Worm (Caenorhabditis elegans) whole organism, L2 larva: ENCODE data around the gene M04G7.1.

Experiments
- C34F6.9 ChIP-seq: fragments of 150-350 bp; optimal IDR thresholded peaks from 2 replicates; lab custom pipeline; 2014; ENCODE audit warnings: missing biosample characterization, missing genetic modification characterization
- R02D3.7 ChIP-seq: fragments of 150-350 bp; optimal IDR thresholded peaks from 2 replicates; lab custom pipeline; 2014; ENCODE audit warnings: missing biosample characterization, missing genetic modification characterization
- Y55F3AM.14 ChIP-seq: fragments of 200-800 bp; sonication (Bioruptor generic); optimal IDR thresholded peaks from 2 replicates; lab custom pipeline; 2018; ENCODE audit warnings: mild to moderate bottlenecking, missing genetic modification characterization, missing compliant biosample characterization
- ZK546.5 ChIP-seq: sonication (generic microtip); optimal IDR thresholded peaks from 2 replicates; lab custom pipeline; 2017; ENCODE audit warnings: missing biosample characterization, missing genetic modification characterization
- alr-1 ChIP-seq: fragments of 150-350 bp; optimal IDR thresholded peaks from 2 replicates; lab custom pipeline; 2014; ENCODE audit warnings: missing biosample characterization, missing genetic modification characterization
- aly-2 ChIP-seq: fragments of 150-350 bp; optimal IDR thresholded peaks from 2 replicates; lab custom pipeline; 2014; ENCODE audit warnings: missing biosample characterization, missing genetic modification characterization
- ama-1 ChIP-seq: fragments of 150-350 bp; optimal IDR thresholded peaks from 2 replicates; lab custom pipeline; 2018; ENCODE audit warnings: inconsistent platforms
- ceh-16 ChIP-seq: fragments of 150-350 bp; optimal IDR thresholded peaks from 2 replicates; lab custom pipeline; 2014; ENCODE audit warnings: missing biosample characterization, missing genetic modification characterization
- ceh-82 ChIP-seq: fragments of 150-350 bp; optimal IDR thresholded peaks from 2 replicates; lab custom pipeline; 2014; ENCODE audit warnings: missing biosample characterization, missing genetic modification characterization
- crh-2 ChIP-seq: sonication (generic microtip); optimal IDR thresholded peaks from 2 replicates; lab custom pipeline; 2017; ENCODE audit warnings: missing biosample characterization, missing genetic modification characterization
- dmd-4 ChIP-seq: sonication (generic microtip); optimal IDR thresholded peaks from 2 replicates; lab custom pipeline; 2017; ENCODE audit warnings: missing biosample characterization, missing genetic modification characterization
- egl-27 ChIP-seq: sonication (generic microtip); optimal IDR thresholded peaks from 3 replicates; lab custom pipeline; 2017; ENCODE audit warnings: missing biosample characterization, missing genetic modification reagents, missing genetic modification characterization
- elt-1 ChIP-seq: fragments of 150-350 bp; optimal IDR thresholded peaks from 2 replicates; lab custom pipeline; 2014; ENCODE audit warnings: missing biosample characterization, missing genetic modification characterization
- elt-3 ChIP-seq: sonication (generic microtip); optimal IDR thresholded peaks from 2 replicates; lab custom pipeline; 2017; ENCODE audit warnings: missing biosample characterization, missing genetic modification characterization
- gmeb-1 ChIP-seq: fragments of 150-350 bp; optimal IDR thresholded peaks from 2 replicates; lab custom pipeline; 2014; ENCODE audit warnings: missing biosample characterization, missing genetic modification characterization
- lin-11 ChIP-seq: fragments of 150-350 bp; sonication (generic microtip); optimal IDR thresholded peaks from 2 replicates; lab custom pipeline; 2014; ENCODE audit warnings: missing biosample characterization, missing genetic modification characterization, inconsistent platforms, mixed read lengths
- lin-13 ChIP-seq: fragments of 150-350 bp; optimal IDR thresholded peaks from 2 replicates; lab custom pipeline; 2014; ENCODE audit warnings: missing biosample characterization, missing genetic modification reagents, missing genetic modification characterization
- lin-39 ChIP-seq: fragments of 150-350 bp; optimal IDR thresholded peaks from 2 replicates; lab custom pipeline; 2014; ENCODE audit warnings: missing biosample characterization, missing genetic modification reagents, missing genetic modification characterization
- lsy-2 ChIP-seq, 2 experiments: fragments of 150-350 bp in 1 of 2; sonication (generic microtip) in 1 of 2; optimal IDR thresholded peaks; 2 replicates each; lab custom pipeline; 2014 to 2017; ENCODE audit warnings: missing biosample characterization in 2 of 2, missing genetic modification characterization in 2 of 2
- mab-5 ChIP-seq: fragments of 150-350 bp; optimal IDR thresholded peaks from 2 replicates; lab custom pipeline; 2014; ENCODE audit warnings: missing biosample characterization, missing genetic modification characterization
- mdl-1 ChIP-seq, 2 experiments: fragments of 150-350 bp in 1 of 2; sonication (generic microtip) in 1 of 2; optimal IDR thresholded peaks; 2 replicates each; lab custom pipeline; 2017; ENCODE audit warnings: missing biosample characterization in 2 of 2, missing genetic modification characterization in 2 of 2
- nhr-11 ChIP-seq: fragments of 150-350 bp; optimal IDR thresholded peaks from 2 replicates; lab custom pipeline; 2014; ENCODE audit warnings: missing biosample characterization, missing genetic modification characterization
- nhr-129 ChIP-seq: fragments of 150-350 bp; optimal IDR thresholded peaks from 2 replicates; lab custom pipeline; 2014; ENCODE audit warnings: missing biosample characterization, missing genetic modification characterization
- nhr-21 ChIP-seq: fragments of 150-350 bp; optimal IDR thresholded peaks from 2 replicates; lab custom pipeline; 2014; ENCODE audit warnings: missing biosample characterization, missing genetic modification characterization
- nhr-23 ChIP-seq: fragments of 150-350 bp; optimal IDR thresholded peaks from 2 replicates; lab custom pipeline; 2014; ENCODE audit warnings: missing biosample characterization, missing genetic modification reagents, missing genetic modification characterization
- nhr-237 ChIP-seq: fragments of 150-350 bp; optimal IDR thresholded peaks from 2 replicates; lab custom pipeline; 2014; ENCODE audit warnings: missing biosample characterization, missing genetic modification characterization
- nhr-25 ChIP-seq: fragments of 150-350 bp; sonication (generic microtip); optimal IDR thresholded peaks from 3 replicates; lab custom pipeline; 2014; ENCODE audit warnings: missing biosample characterization, missing genetic modification characterization
- nhr-6 ChIP-seq: fragments of 150-350 bp; optimal IDR thresholded peaks from 2 replicates; lab custom pipeline; 2014; ENCODE audit warnings: missing biosample characterization, missing genetic modification characterization
- nhr-77 ChIP-seq: fragments of 150-350 bp; optimal IDR thresholded peaks from 2 replicates; lab custom pipeline; 2014; ENCODE audit warnings: missing biosample characterization, missing genetic modification characterization
- peb-1 ChIP-seq: fragments of 150-350 bp; optimal IDR thresholded peaks from 2 replicates; lab custom pipeline; 2014; ENCODE audit warnings: missing biosample characterization, missing genetic modification characterization
- sem-4 ChIP-seq: fragments of 150-350 bp; optimal IDR thresholded peaks from 2 replicates; lab custom pipeline; 2014; ENCODE audit warnings: missing biosample characterization, missing genetic modification reagents, missing genetic modification characterization
- skn-1 ChIP-seq: sonication (generic microtip); optimal IDR thresholded peaks from 2 replicates; lab custom pipeline; 2017; ENCODE audit warnings: missing biosample characterization, missing genetic modification characterization
- sma-9 ChIP-seq, 2 experiments: fragments of 150-350 bp in 1 of 2; sonication (generic microtip) in 1 of 2; optimal IDR thresholded peaks; 2 replicates each; lab custom pipeline; 2014 to 2016; ENCODE audit warnings: missing genetic modification characterization in 2 of 2, mild to moderate bottlenecking in 1 of 2, missing biosample characterization in 1 of 2, missing compliant biosample characterization in 1 of 2, missing genetic modification reagents in 1 of 2, moderate library complexity in 1 of 2
- unc-39 ChIP-seq: fragments of 150-350 bp; optimal IDR thresholded peaks from 2 replicates; lab custom pipeline; 2014; ENCODE audit warnings: missing biosample characterization, missing genetic modification characterization
- ztf-11 ChIP-seq: sonication (generic microtip); optimal IDR thresholded peaks from 2 replicates; lab custom pipeline; 2017; ENCODE audit warnings: missing biosample characterization, missing genetic modification characterization
- ztf-4 ChIP-seq: fragments of 150-350 bp; optimal IDR thresholded peaks from 2 replicates; lab custom pipeline; 2014; ENCODE audit warnings: missing biosample characterization, missing genetic modification characterization

Gene M04G7.1

ce11 chrIV:443622-444021 is 12.0 kb upstream of the M04G7.1 start, which contains the start of gene mrpl-55 (continued):
- TF ChIP-seq ZK546.5 (tag; lab: Kevin White, UChicago) (peak; percentile 27), C34F6.9 (tag; lab: Kevin White, UChicago) (peak; percentile 93), nhr-21 (tag; lab: Kevin White, UChicago) (peak; percentile 88), lin-13 (GFP tag; lab: Kevin White, UChicago) (peak; percentile 94), mdl-1 (tag; optimal IDR thresholded peaks at IDR 0.05; lab: Kevin White, UChicago) (peak in 1 of 2 experiments; percentile 30), nhr-25 (peak; percentile 71), ama-1 (lab: Kevin White, UChicago) (peak; percentile 12), elt-3 (tag; lab: Kevin White, UChicago) (no peak), nhr-11 (tag; lab: Kevin White, UChicago) (no peak), nhr-6 (tag; lab: Kevin White, UChicago) (peak; percentile 71), mab-5 (tag; lab: Kevin White, UChicago) (peak; percentile 14), lsy-2 (tag; optimal IDR thresholded peaks at IDR 0.05; lab: Kevin White, UChicago) (peak; percentile 78 to 94), nhr-237 (no peak), nhr-129 (peak; percentile 77), skn-1 (tag; lab: Kevin White, UChicago) (no peak), unc-39 (no peak), alr-1 (peak; percentile 42), ceh-82 (no peak), nhr-23 (tag; lab: Kevin White, UChicago) (no peak), peb-1 (tag; lab: Kevin White, UChicago) (no peak), elt-1 (tag; lab: Kevin White, UChicago) (no peak), crh-2 (tag; lab: Kevin White, UChicago) (peak; percentile 95), lin-11 (tag; lab: Kevin White, UChicago) (peak; percentile 44), gmeb-1 (tag; lab: Kevin White, UChicago) (peak; percentile 96), ztf-11 (tag; lab: Kevin White, UChicago) (no peak), egl-27 (tag; lab: Kevin White, UChicago) (peak; percentile 51)

- TF ChIP-seq sem-4 (tag; lab: Kevin White, UChicago), result no peak
- TF ChIP-seq aly-2 (tag; lab: Kevin White, UChicago), result no peak
- TF ChIP-seq Y55F3AM.14 (GFP tag; lab: Kevin White, UChicago), result no peak
- TF ChIP-seq ceh-16, result no peak
- TF ChIP-seq nhr-23 (tag; lab: Kevin White, UChicago), result no peak
- no peak for TF ChIP-seq sma-9 (GFP tag; optimal IDR thresholded peaks at IDR 0.05; lab: Kevin White, UChicago)
- TF ChIP-seq sma-9 (tag; optimal IDR thresholded peaks at IDR 0.05; lab: Kevin White, UChicago), result no peak
- TF ChIP-seq unc-39, result no peak
- TF ChIP-seq ztf-4 (tag; lab: Kevin White, UChicago), result no peak
- no peak for TF ChIP-seq dmd-4 (tag; lab: Kevin White, UChicago)
Observed at ce11 chrIV:445377-445776, 10.2 kb upstream of the M04G7.1 start, which contains the start of gene dpm-1. dpm-1 (plus strand) TSS chrIV:445677.

- TF ChIP-seq nhr-77 (tag; lab: Kevin White, UChicago), result no peak
- TF ChIP-seq R02D3.7, result no peak
- no peak for TF ChIP-seq elt-1 (tag; lab: Kevin White, UChicago)
- no peak for TF ChIP-seq nhr-23 (tag; lab: Kevin White, UChicago)
- no peak for TF ChIP-seq lin-39 (tag; lab: Kevin White, UChicago)
- TF ChIP-seq nhr-6 (tag; lab: Kevin White, UChicago), result no peak
- TF ChIP-seq Y55F3AM.14 (GFP tag; lab: Kevin White, UChicago), result no peak
- no peak for TF ChIP-seq mdl-1 (tag; optimal IDR thresholded peaks at IDR 0.05; lab: Kevin White, UChicago)
- no peak for TF ChIP-seq sem-4 (tag; lab: Kevin White, UChicago)
- no peak for TF ChIP-seq nhr-237
- no peak for TF ChIP-seq skn-1 (tag; lab: Kevin White, UChicago)
- no peak for TF ChIP-seq ceh-16
- TF ChIP-seq ZK546.5 (tag; lab: Kevin White, UChicago), result no peak
- TF ChIP-seq ama-1 (lab: Kevin White, UChicago), result no peak
- no peak for TF ChIP-seq lin-11 (tag; lab: Kevin White, UChicago)
Observed at ce11 chrIV:454816-455215, 768 bp upstream of the M04G7.1 start, which contains the start of the genes Y66H1A.8 and M04G7.5. Y66H1A.8 (minus strand) TSS chrIV:454916. M04G7.5 (plus strand) TSS chrIV:455073.

DNA sequence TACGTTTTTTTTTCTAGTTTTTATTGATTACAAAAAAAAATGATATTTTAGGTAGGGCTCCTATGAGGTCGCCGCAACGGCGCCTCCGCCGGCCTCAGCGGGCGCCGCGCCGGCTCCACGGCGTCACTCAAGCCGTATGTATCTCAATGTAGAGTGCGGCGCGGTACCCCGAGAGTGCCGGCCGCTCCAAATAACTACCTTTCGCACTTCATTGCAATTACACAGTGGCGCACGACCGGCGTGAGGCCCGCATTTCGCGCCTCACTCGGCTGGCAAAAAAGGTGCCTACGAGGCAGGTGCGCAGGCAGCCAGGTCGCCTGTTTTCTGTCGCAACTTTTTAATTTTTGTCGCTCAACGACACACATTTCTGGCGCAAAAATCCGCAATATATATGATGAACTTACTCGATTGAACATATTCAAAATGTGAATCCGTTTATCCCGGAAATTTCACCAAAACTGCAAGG is 5.1 kb downstream of the M04G7.1 start, which contains the start of gene M04G7.2:
Gene M04G7.2 (minus strand): TSS at position 416 of the 466 bp plus-strand sequence.
- TF ChIP-seq ztf-11 (tag; lab: Kevin White, UChicago), result no peak
- no peak for TF ChIP-seq R02D3.7
